Worm (Caenorhabditis elegans) whole organism, L4 larva: ENCODE measurements around the gene gtf-2H4.

ENCODE experiments used
- D1046.2 ChIP-seq: fragments of 200-800 bp; sonication (Bioruptor generic); IDR thresholded peaks from 2 replicates; pipeline ENCODE4 v1.3.6; 2022; ENCODE audit warnings: missing genetic modification characterization, missing compliant biosample characterization
- F26F4.8 ChIP-seq: fragments of 200-800 bp; sonication (Bioruptor generic); conservative IDR thresholded peaks from 2 replicates; pipeline ENCODE4 v1.3.6; 2022; ENCODE audit warnings: missing genetic modification characterization, missing compliant biosample characterization
- F44E2.7 ChIP-seq: fragments of 200-800 bp; sonication (Bioruptor generic); IDR thresholded peaks from 2 replicates; pipeline ENCODE4 v2.1.2; 2022; ENCODE audit warnings: missing genetic modification characterization, missing compliant biosample characterization
- F49E8.2 ChIP-seq: sonication (generic microtip); optimal IDR thresholded peaks from 2 replicates; lab custom pipeline; 2016; ENCODE audit warnings: missing compliant biosample characterization, mild to moderate bottlenecking, missing genetic modification characterization, borderline replicate concordance
- R02D3.7 ChIP-seq: fragments of 150-350 bp; sonication (generic microtip); optimal IDR thresholded peaks from 3 replicates; lab custom pipeline; 2014; ENCODE audit warnings: missing biosample characterization, missing genetic modification characterization
- T20F7.1 ChIP-seq: fragments of 200-800 bp; sonication (Bioruptor generic); optimal IDR thresholded peaks from 2 replicates; lab custom pipeline; 2018; ENCODE audit warnings: mild to moderate bottlenecking, missing genetic modification characterization, missing compliant biosample characterization
- Y75B8A.6 ChIP-seq: fragments of 200-800 bp; sonication (Bioruptor generic); IDR thresholded peaks from 2 replicates; pipeline ENCODE4 v1.3.6; 2022; ENCODE audit warnings: missing genetic modification reagents, missing genetic modification characterization, missing compliant biosample characterization
- aha-1 ChIP-seq: fragments of 150-350 bp; peaks from one replicate; lab custom pipeline; 2014; ENCODE audit warnings: missing biosample characterization, missing genetic modification characterization
- ama-1 ChIP-seq: fragments of 150-350 bp; optimal IDR thresholded peaks from 2 replicates; lab custom pipeline; 2014; ENCODE audit warnings: inconsistent platforms, mixed read lengths
- ceh-62 ChIP-seq: sonication (generic microtip); optimal IDR thresholded peaks from 2 replicates; lab custom pipeline; 2017; ENCODE audit warnings: missing biosample characterization, missing genetic modification characterization
- ceh-82 ChIP-seq: sonication (generic microtip); optimal IDR thresholded peaks from 2 replicates; lab custom pipeline; 2017; ENCODE audit warnings: missing biosample characterization, missing genetic modification characterization
- ces-1 ChIP-seq: fragments of 150-350 bp; sonication (generic microtip); optimal IDR thresholded peaks from 4 replicates; lab custom pipeline; 2014; ENCODE audit warnings: missing biosample characterization, missing genetic modification reagents, missing genetic modification characterization
- cey-2 ChIP-seq: sonication (generic microtip); optimal IDR thresholded peaks from 3 replicates; lab custom pipeline; 2017; ENCODE audit warnings: missing genetic modification characterization, mild to moderate bottlenecking, missing compliant biosample characterization, antibody characterized with exemption, borderline replicate concordance; ENCODE audit not compliant: insufficient read depth
- ctbp-1 ChIP-seq: fragments of 200-800 bp; sonication (Bioruptor generic); IDR thresholded peaks from 2 replicates; pipeline ENCODE4 v1.3.6; 2022; ENCODE audit warnings: missing genetic modification reagents, missing genetic modification characterization, missing compliant biosample characterization
- daf-16 ChIP-seq, 3 experiments: sonication (generic microtip); optimal IDR thresholded peaks; 2 replicates each; lab custom pipeline; 2016 to 2017; ENCODE audit warnings: missing genetic modification characterization in 3 of 3, missing genetic modification reagents in 3 of 3, mild to moderate bottlenecking in 2 of 3, missing compliant biosample characterization in 2 of 3, missing biosample characterization in 1 of 3, moderate library complexity in 1 of 3
- daf-19 ChIP-seq: fragments of 200-800 bp; sonication (Bioruptor generic); conservative IDR thresholded peaks from 2 replicates; pipeline ENCODE4 v1.3.6; 2022; ENCODE audit warnings: missing genetic modification characterization, missing compliant biosample characterization
- dmd-9 ChIP-seq: fragments of 200-800 bp; sonication (Bioruptor generic); IDR thresholded peaks from 2 replicates; pipeline ENCODE4 v1.3.6; 2022; ENCODE audit warnings: missing genetic modification reagents, missing genetic modification characterization, missing compliant biosample characterization
- duxl-1 ChIP-seq: sonication (generic microtip); optimal IDR thresholded peaks from 2 replicates; lab custom pipeline; 2016; ENCODE audit warnings: mild to moderate bottlenecking, missing genetic modification characterization, moderate library complexity, missing compliant biosample characterization; ENCODE audit not compliant: poor library complexity
- dve-1 ChIP-seq: sonication (generic microtip); optimal IDR thresholded peaks from 2 replicates; lab custom pipeline; 2017; ENCODE audit warnings: antibody characterized with exemption, mild to moderate bottlenecking, missing genetic modification characterization, missing compliant biosample characterization; ENCODE audit not compliant: insufficient read depth
- egl-27 ChIP-seq: sonication (generic microtip); optimal IDR thresholded peaks from 3 replicates; lab custom pipeline; 2017; ENCODE audit warnings: missing biosample characterization, missing genetic modification reagents, missing genetic modification characterization
- fkh-10 ChIP-seq: fragments of 150-350 bp; optimal IDR thresholded peaks from 2 replicates; lab custom pipeline; 2014; ENCODE audit warnings: missing biosample characterization, missing genetic modification reagents, missing genetic modification characterization
- fos-1 ChIP-seq: fragments of 150-350 bp; optimal IDR thresholded peaks from 2 replicates; lab custom pipeline; 2014; ENCODE audit warnings: missing biosample characterization, missing genetic modification characterization
- gei-8 ChIP-seq: fragments of 200-800 bp; sonication (Bioruptor generic); optimal IDR thresholded peaks from 2 replicates; lab custom pipeline; 2018; ENCODE audit warnings: mild to moderate bottlenecking, missing genetic modification characterization, missing compliant biosample characterization
- hif-1 ChIP-seq, 2 experiments: sonication (generic microtip); optimal IDR thresholded peaks; 2 replicates each; lab custom pipeline; 2016 to 2017; ENCODE audit warnings: missing compliant biosample characterization in 2 of 2, missing genetic modification characterization in 2 of 2, missing genetic modification reagents in 2 of 2, missing genotype in 2 of 2, mild to moderate bottlenecking in 1 of 2
- lim-7 ChIP-seq: fragments of 200-800 bp; sonication (Bioruptor generic); IDR thresholded peaks from 2 replicates; pipeline ENCODE4 v1.3.6; 2022; ENCODE audit warnings: missing genetic modification characterization, missing compliant biosample characterization
- lin-1 ChIP-seq: fragments of 200-800 bp; sonication (Bioruptor generic); IDR thresholded peaks from 2 replicates; pipeline ENCODE4 v1.3.6; 2022; ENCODE audit warnings: missing genetic modification reagents, missing genetic modification characterization, missing compliant biosample characterization
- lin-13 ChIP-seq: fragments of 150-350 bp; optimal IDR thresholded peaks from 2 replicates; lab custom pipeline; 2014; ENCODE audit warnings: missing biosample characterization, missing genetic modification reagents, missing genetic modification characterization
- lin-29 ChIP-seq: fragments of 200-800 bp; sonication (Bioruptor generic); IDR thresholded peaks from 2 replicates; pipeline ENCODE4 v1.3.6; 2022; ENCODE audit warnings: missing genetic modification reagents, missing genetic modification characterization, missing compliant biosample characterization
- lin-38 ChIP-seq: fragments of 200-800 bp; sonication (Bioruptor generic); IDR thresholded peaks from 2 replicates; pipeline ENCODE4 v1.3.6; 2022; ENCODE audit warnings: missing genetic modification reagents, missing genetic modification characterization, missing compliant biosample characterization
- madf-5 ChIP-seq, 2 experiments: fragments of 200-800 bp; sonication (Bioruptor generic); IDR thresholded peaks; 2 replicates each; pipeline ENCODE4 v1.3.6; 2022; ENCODE audit warnings: missing compliant biosample characterization in 2 of 2, missing genetic modification characterization in 2 of 2
- mep-1 ChIP-seq: fragments of 150-350 bp; sonication (generic microtip); optimal IDR thresholded peaks from 3 replicates; lab custom pipeline; 2014; ENCODE audit warnings: missing biosample characterization, missing genetic modification characterization
- mes-2 ChIP-seq: sonication (generic microtip); optimal IDR thresholded peaks from 2 replicates; lab custom pipeline; 2016; ENCODE audit warnings: missing genotype, mild to moderate bottlenecking, missing genetic modification characterization, missing compliant biosample characterization; ENCODE audit not compliant: poor library complexity, severe bottlenecking
- mxl-2 ChIP-seq: fragments of 200-800 bp; sonication (Bioruptor generic); conservative IDR thresholded peaks from 2 replicates; pipeline ENCODE4 v1.3.6; 2022; ENCODE audit warnings: missing genetic modification reagents, missing genetic modification characterization, missing compliant biosample characterization
- nhr-11 ChIP-seq: fragments of 150-350 bp; optimal IDR thresholded peaks from 2 replicates; lab custom pipeline; 2014; ENCODE audit warnings: missing biosample characterization, missing genetic modification characterization
- nhr-25 ChIP-seq: sonication (generic microtip); optimal IDR thresholded peaks from 2 replicates; lab custom pipeline; 2017; ENCODE audit warnings: missing genetic modification characterization, mild to moderate bottlenecking, missing compliant biosample characterization, antibody characterized with exemption, moderate library complexity, borderline replicate concordance; ENCODE audit not compliant: insufficient read depth
- nhr-42 ChIP-seq: fragments of 200-800 bp; sonication (Bioruptor generic); IDR thresholded peaks from 2 replicates; pipeline ENCODE4 v1.3.6; 2022; ENCODE audit warnings: missing genetic modification characterization, missing compliant biosample characterization
- nhr-48 ChIP-seq: sonication (generic microtip); optimal IDR thresholded peaks from 2 replicates; lab custom pipeline; 2016; ENCODE audit warnings: mild to moderate bottlenecking, missing genetic modification characterization, missing compliant biosample characterization
- nhr-6 ChIP-seq: fragments of 150-350 bp; optimal IDR thresholded peaks from 2 replicates; lab custom pipeline; 2014; ENCODE audit warnings: missing biosample characterization, missing genetic modification characterization
- nhr-76 ChIP-seq: fragments of 150-350 bp; optimal IDR thresholded peaks from 2 replicates; lab custom pipeline; 2014; ENCODE audit warnings: missing biosample characterization, missing genetic modification characterization
- nhr-77 ChIP-seq: fragments of 150-350 bp; optimal IDR thresholded peaks from 2 replicates; lab custom pipeline; 2014; ENCODE audit warnings: missing biosample characterization, missing genetic modification characterization
- saeg-2 ChIP-seq: fragments of 200-800 bp; sonication (Bioruptor generic); IDR thresholded peaks from 2 replicates; pipeline ENCODE4 v1.3.6; 2022; ENCODE audit warnings: missing genetic modification reagents, missing genetic modification characterization, missing compliant biosample characterization
- set-16 ChIP-seq: fragments of 200-800 bp; sonication (Bioruptor generic); IDR thresholded peaks from 2 replicates; pipeline ENCODE4 v1.3.6; 2022; ENCODE audit warnings: missing genetic modification reagents, missing genetic modification characterization, missing compliant biosample characterization
- skn-1 ChIP-seq: fragments of 150-350 bp; optimal IDR thresholded peaks from 2 replicates; lab custom pipeline; 2014; ENCODE audit warnings: missing biosample characterization, missing genetic modification characterization
- snpc-1.2 ChIP-seq: fragments of 200-800 bp; sonication (Bioruptor generic); IDR thresholded peaks from 2 replicates; pipeline ENCODE4 v1.3.6; 2022; ENCODE audit warnings: missing genetic modification reagents, missing genetic modification characterization, missing compliant biosample characterization
- spr-3 ChIP-seq: fragments of 200-800 bp; sonication (Bioruptor generic); optimal IDR thresholded peaks from 2 replicates; lab custom pipeline; 2018; ENCODE audit warnings: mild to moderate bottlenecking, missing genetic modification characterization, missing compliant biosample characterization
- unc-130 ChIP-seq: sonication (generic microtip); optimal IDR thresholded peaks from 2 replicates; lab custom pipeline; 2016; ENCODE audit warnings: missing genetic modification reagents, missing genetic modification characterization, missing compliant biosample characterization
- vab-7 ChIP-seq: fragments of 200-800 bp; sonication (Bioruptor generic); IDR thresholded peaks from 2 replicates; pipeline ENCODE4 v1.3.6; 2022; ENCODE audit warnings: missing genetic modification reagents, missing genetic modification characterization, missing compliant biosample characterization
- zfp-2 ChIP-seq: sonication (generic microtip); optimal IDR thresholded peaks from 2 replicates; lab custom pipeline; 2016; ENCODE audit warnings: mild to moderate bottlenecking, missing genetic modification characterization, missing compliant biosample characterization

The gtf-2H4 gene

DNA sequence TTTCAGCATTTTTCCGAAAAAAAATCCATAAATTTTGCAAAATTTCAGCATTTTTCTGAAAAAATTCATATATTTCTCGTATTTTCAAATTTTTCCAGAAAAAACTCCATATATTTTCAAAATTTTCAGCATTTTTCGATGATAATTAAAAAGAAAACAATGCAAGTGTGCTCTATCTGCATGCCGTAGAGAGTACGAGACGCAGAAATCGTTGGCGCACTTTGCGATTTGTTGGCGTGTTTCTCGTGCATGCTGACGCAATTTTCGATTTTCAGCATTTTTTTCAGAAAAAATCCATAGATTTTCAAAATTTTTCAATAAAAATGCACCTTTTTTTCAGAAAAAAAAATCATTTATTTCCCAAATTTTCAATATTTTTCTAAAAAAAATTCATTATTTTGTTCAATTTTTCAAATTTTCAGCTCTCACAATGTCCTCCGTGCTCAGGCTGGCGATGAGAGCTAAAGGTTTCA lies 19.4 kb upstream of the gtf-2H4 start, which contains the start of gene Y73F8A.27 (continued):
- TF ChIP-seq set-16 (GFP tag; lab: Robert Waterston, UW) (no peak), nhr-48 (tag; lab: Kevin White, UChicago) (peak; percentile 73), lim-7 (GFP tag; lab: Robert Waterston, UW) (no peak), vab-7 (peak; percentile 45), saeg-2 (GFP tag; lab: Robert Waterston, UW) (0 out of 2 replicates have a peak, but pooled peaks have one; percentile 35), dve-1 (tag; lab: Kevin White, UChicago) (peak; percentile 98), ceh-82 (tag; lab: Kevin White, UChicago) (no peak), ceh-62 (tag; lab: Kevin White, UChicago) (no peak), daf-19 (GFP tag; lab: Robert Waterston, UW) (no peak), T20F7.1 (GFP tag; lab: Kevin White, UChicago) (peak; percentile 87), F44E2.7 (GFP tag; lab: Robert Waterston, UW) (no peak), fkh-10 (GFP tag; lab: Kevin White, UChicago) (peak; percentile 77), lin-13 (GFP tag; lab: Kevin White, UChicago) (peak; percentile 90), daf-16 (GFP tag; optimal IDR thresholded peaks at IDR 0.05; lab: Kevin White, UChicago) (peak in 1 of 2 experiments; percentile 64), daf-16 (tag; optimal IDR thresholded peaks at IDR 0.05; lab: Kevin White, UChicago) (peak; percentile 87), nhr-42 (peak; percentile 85), R02D3.7 (tag; lab: Kevin White, UChicago) (no peak), unc-130 (GFP tag; lab: Kevin White, UChicago) (peak; percentile 68), lin-29 (GFP tag; lab: Robert Waterston, UW) (peak; percentile 56; the same call in 1 of the 2 replicates), nhr-25 (no peak), lin-1 (peak; percentile 55; the same call in 1 of the 2 replicates), lin-38 (peak; percentile 99), mxl-2 (peak; percentile 29; the same call in 1 of the 2 replicates), nhr-6 (tag; lab: Kevin White, UChicago) (peak; percentile 86), snpc-1.2 (GFP tag; lab: Robert Waterston, UW) (peak; percentile 95), dmd-9 (0 out of 2 replicates have a peak, but pooled peaks have one; percentile 47), nhr-77 (tag; lab: Kevin White, UChicago) (peak; percentile 94), ctbp-1 (peak; percentile 81), cey-2 (tag; lab: Kevin White, UChicago) (no peak)

DNA sequence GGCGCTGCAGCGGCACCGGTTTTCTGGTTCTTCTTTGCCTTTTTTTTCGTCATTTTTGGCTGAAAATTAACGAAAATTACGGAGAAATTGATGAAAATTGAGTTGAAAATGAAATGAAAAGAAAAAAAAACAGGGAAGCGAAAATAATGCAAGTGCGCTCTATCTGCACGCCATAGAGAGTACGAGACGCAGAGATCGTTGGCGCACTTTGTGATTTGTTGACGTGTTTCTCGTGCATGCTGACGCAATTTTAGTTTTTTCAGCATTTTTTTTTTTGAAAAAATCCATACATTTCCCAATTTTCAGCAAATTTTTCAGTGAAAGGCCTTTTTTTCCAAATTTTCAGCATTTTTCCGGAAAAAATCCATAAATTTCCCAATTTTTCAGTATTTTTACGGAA lies 18.4 kb upstream of the gtf-2H4 start, which contains the start of gene ntl-11:
Gene ntl-11, minus strand, starts transcription at position 66 of the 400 bp plus-strand sequence.
- TF ChIP-seq unc-130 (GFP tag; lab: Kevin White, UChicago) (peak; percentile 65), egl-27 (tag; lab: Kevin White, UChicago) (no peak), daf-19 (GFP tag; lab: Robert Waterston, UW) (peak; percentile 46; the same call in 1 of the 2 replicates), duxl-1 (peak; percentile 97), madf-5 (GFP tag; IDR thresholded peaks at IDR 0.05; lab: Robert Waterston, UW) (no peak), ama-1 (peak; percentile 41), ctbp-1 (peak; percentile 93), T20F7.1 (GFP tag; lab: Kevin White, UChicago) (peak; percentile 89), dmd-9 (peak; percentile 86), nhr-11 (tag; lab: Kevin White, UChicago) (peak; percentile 93), F26F4.8 (GFP tag; lab: Robert Waterston, UW) (no peak), lin-1 (peak; percentile 77), fos-1 (no peak), F49E8.2 (tag; lab: Kevin White, UChicago) (peak; percentile 97), D1046.2 (GFP tag; lab: Robert Waterston, UW) (no peak), zfp-2 (tag; lab: Kevin White, UChicago) (peak; percentile 69), hif-1 (tag; optimal IDR thresholded peaks at IDR 0.05; lab: Kevin White, UChicago) (peak; percentile 66 to 82), mep-1 (tag; lab: Kevin White, UChicago) (peak; percentile 97), Y75B8A.6 (GFP tag; lab: Robert Waterston, UW) (peak; percentile 88; the same call in 1 of the 2 replicates), spr-3 (GFP tag; lab: Kevin White, UChicago) (peak; percentile 93), ceh-62 (tag; lab: Kevin White, UChicago) (no peak), mes-2 (tag; lab: Kevin White, UChicago) (peak; percentile 96), aha-1 (tag; lab: Kevin White, UChicago) (peak; percentile 99), nhr-76 (no peak), ces-1 (GFP tag; lab: Kevin White, UChicago) (no peak), skn-1 (tag; lab: Kevin White, UChicago) (peak; percentile 58), gei-8 (GFP tag; lab: Kevin White, UChicago) (no peak)
